Worm (Caenorhabditis elegans) whole organism, L1 larva: ENCODE results near the gene cyl-1.

Source experiments
- efl-1 ChIP-seq, 4 experiments: fragments of 150-350 bp; optimal IDR thresholded peaks in 3 of 4; peaks in 1 of 4; 1 replicate in 1 of 4; 2 replicates in 3 of 4; lab custom pipeline; 2014; ENCODE audit warnings: missing biosample characterization in 2 of 4, missing genetic modification characterization in 2 of 4, missing genetic modification reagents in 2 of 4
- elt-2 ChIP-seq: sonication (generic microtip); optimal IDR thresholded peaks from 2 replicates; lab custom pipeline; 2016; ENCODE audit warnings: missing genetic modification characterization, mild to moderate bottlenecking, inconsistent platforms, missing compliant biosample characterization, missing genetic modification reagents
- lin-35 ChIP-seq, 2 experiments: fragments of 150-350 bp; optimal IDR thresholded peaks; 2 replicates each; lab custom pipeline; 2014; ENCODE audit warnings: missing biosample characterization in 2 of 2, missing genetic modification characterization in 2 of 2, missing genetic modification reagents in 2 of 2
- lir-3 ChIP-seq: sonication (generic microtip); optimal IDR thresholded peaks from 2 replicates; lab custom pipeline; 2016; ENCODE audit warnings: mild to moderate bottlenecking, missing genetic modification characterization, moderate library complexity, missing compliant biosample characterization; ENCODE audit not compliant: poor library complexity
- mef-2 ChIP-seq: fragments of 150-350 bp; optimal IDR thresholded peaks from 2 replicates; lab custom pipeline; 2014; ENCODE audit warnings: missing biosample characterization, missing genetic modification characterization
- nhr-20 ChIP-seq: sonication (generic microtip); optimal IDR thresholded peaks from 2 replicates; lab custom pipeline; 2016; ENCODE audit warnings: mild to moderate bottlenecking, missing genetic modification characterization, missing compliant biosample characterization
- nhr-85 ChIP-seq: sonication (generic microtip); peaks from one replicate; lab custom pipeline; 2016; ENCODE audit warnings: missing genetic modification characterization, inconsistent platforms, missing compliant biosample characterization
- nhr-90 ChIP-seq: sonication (generic microtip); optimal IDR thresholded peaks from 2 replicates; lab custom pipeline; 2016; ENCODE audit warnings: mild to moderate bottlenecking, missing genetic modification characterization, missing compliant biosample characterization; ENCODE audit not compliant: poor library complexity
- pqm-1 ChIP-seq: sonication (generic microtip); optimal IDR thresholded peaks from 3 replicates; lab custom pipeline; 2017; ENCODE audit warnings: missing biosample characterization, missing genetic modification characterization

Gene cyl-1

ce11 chrV:11941664-11942063 is 51.9 kb downstream of the cyl-1 start:
- TF ChIP-seq nhr-90 (peak; percentile 31), nhr-85 (tag; lab: Kevin White, UChicago) (no peak), lin-35 (GFP tag; optimal IDR thresholded peaks at IDR 0.05; lab: Kevin White, UChicago) (peak in 1 of 2 experiments; percentile 51), pqm-1 (tag; lab: Kevin White, UChicago) (peak; percentile 91), nhr-20 (tag; lab: Kevin White, UChicago) (peak; percentile 28), elt-2 (peak; percentile 93), mef-2 (tag; lab: Kevin White, UChicago) (no peak), efl-1 (optimal IDR thresholded peaks at IDR 0.05; lab: Kevin White, UChicago) (no peak), efl-1 (GFP tag; optimal IDR thresholded peaks at IDR 0.05 in 1 of 2; lab: Kevin White, UChicago) (peak in 1 of 2 experiments; percentile 89), lir-3 (tag; lab: Kevin White, UChicago) (no peak)
